Fruit fly (Drosophila melanogaster): Measurements from ENCODE around the gene CG11815.
A peak's percentile ranks its signal among the peaks of the same experiment; 100 is the strongest.

Gene CG11815

dm6 chr3L:2004732-2005131 is 33.7 kb upstream of the CG11815 start (continued):
- TF ChIP-seq CG10979 (tag; optimal IDR thresholded peaks at IDR 0.05): no peak
- TF ChIP-seq CG13424 (tag; optimal IDR thresholded peaks at IDR 0.05): no peak
- TF ChIP-seq danr (GFP tag; IDR thresholded peaks at IDR 0.05): no peak
- TF ChIP-seq ranshi (GFP tag; IDR thresholded peaks at IDR 0.05): no peak
- no peak for TF ChIP-seq Jarid2 (GFP tag; optimal IDR thresholded peaks at IDR 0.05)
- no peak for TF ChIP-seq CG10366 (GFP tag; IDR thresholded peaks at IDR 0.05)
- peak; percentile 18 for TF ChIP-seq sens (GFP tag)
- TF ChIP-seq CG17385 (GFP tag; optimal IDR thresholded peaks at IDR 0.05): peak; percentile 17
- TF ChIP-seq CG12219 (GFP tag; optimal IDR thresholded peaks at IDR 0.05): peak; percentile 15
- TF ChIP-seq CG14441 (GFP tag; IDR thresholded peaks at IDR 0.05): no peak
- TF ChIP-seq exex (tag; optimal IDR thresholded peaks at IDR 0.05): no peak
- TF ChIP-seq Blimp-1 (GFP tag; optimal IDR thresholded peaks at IDR 0.05): peak; percentile 37
- no peak for TF ChIP-seq fu2 (GFP tag; optimal IDR thresholded peaks at IDR 0.05)
- no peak for TF ChIP-seq Fer1 (GFP tag; optimal IDR thresholded peaks at IDR 0.05)
- TF ChIP-seq H2.0 (GFP tag; IDR thresholded peaks at IDR 0.05): no peak
- no peak for TF ChIP-seq MTF-1 (GFP tag; optimal IDR thresholded peaks at IDR 0.05; ENCODE audit: borderline replicate concordance)
- no peak for TF ChIP-seq CG18011 (GFP tag; optimal IDR thresholded peaks at IDR 0.05)
- peak; percentile 21 for TF ChIP-seq fd64A (GFP tag; optimal IDR thresholded peaks at IDR 0.05)
- no peak for TF ChIP-seq CG10274 (GFP tag; optimal IDR thresholded peaks at IDR 0.05)
- TF ChIP-seq NFAT (GFP tag; IDR thresholded peaks at IDR 0.05): no peak
- TF ChIP-seq chm (GFP tag; IDR thresholded peaks at IDR 0.05): no peak
- no peak for TF ChIP-seq maf-S (GFP tag; optimal IDR thresholded peaks at IDR 0.05)
- no peak for TF ChIP-seq cad (GFP tag; optimal IDR thresholded peaks at IDR 0.05)
- TF ChIP-seq crc (GFP tag; optimal IDR thresholded peaks at IDR 0.05): no peak
- no peak for TF ChIP-seq CG8388 (GFP tag; optimal IDR thresholded peaks at IDR 0.05)
- TF ChIP-seq CG34376 (GFP tag; optimal IDR thresholded peaks at IDR 0.05): no peak
- TF ChIP-seq CG43689 (GFP tag; IDR thresholded peaks at IDR 0.05): no peak
- no peak for TF ChIP-seq CG17802 (tag; optimal IDR thresholded peaks at IDR 0.05)
- TF ChIP-seq CG31224 (GFP tag; IDR thresholded peaks at IDR 0.05): no peak
- TF ChIP-seq CG7963 (GFP tag; IDR thresholded peaks at IDR 0.05; ENCODE audit: partially characterized antibody): no peak
- TF ChIP-seq CG14860 (GFP tag; IDR thresholded peaks at IDR 0.05; ENCODE audit: partially characterized antibody): no peak
- TF ChIP-seq pfk (GFP tag; optimal IDR thresholded peaks at IDR 0.05): no peak
- no peak for TF ChIP-seq D19B (GFP tag; optimal IDR thresholded peaks at IDR 0.05)
- no peak for TF ChIP-seq zf30C (GFP tag; optimal IDR thresholded peaks at IDR 0.05)
- no peak for TF ChIP-seq row (GFP tag; IDR thresholded peaks at IDR 0.05)
- 0 out of 3 replicates have a peak, but pooled peaks have one; percentile 35 for TF ChIP-seq gce (GFP tag; IDR thresholded peaks at IDR 0.05)
- TF ChIP-seq zen (tag; optimal IDR thresholded peaks at IDR 0.05): no peak
- no peak for TF ChIP-seq CG12155 (GFP tag; optimal IDR thresholded peaks at IDR 0.05)
- no peak for TF ChIP-seq Sin3A (optimal IDR thresholded peaks at IDR 0.05)
- TF ChIP-seq Dref (GFP tag; IDR thresholded peaks at IDR 0.05): no peak
- TF ChIP-seq CG17912 (GFP tag; optimal IDR thresholded peaks at IDR 0.05): no peak
- TF ChIP-seq ab (GFP tag; optimal IDR thresholded peaks at IDR 0.05): no peak
- TF ChIP-seq nerfin-2 (GFP tag; IDR thresholded peaks at IDR 0.05; ENCODE audit: partially characterized antibody): no peak
- TF ChIP-seq Atf-2 (GFP tag; optimal IDR thresholded peaks at IDR 0.05): no peak
- no peak for TF ChIP-seq jumu (GFP tag; optimal IDR thresholded peaks at IDR 0.05)
- TF ChIP-seq Hand (GFP tag; optimal IDR thresholded peaks at IDR 0.05): no peak
- no peak for TF ChIP-seq kah (GFP tag; optimal IDR thresholded peaks at IDR 0.05)
- TF ChIP-seq lola (GFP tag; optimal IDR thresholded peaks at IDR 0.05): no peak
- TF ChIP-seq CG2199 (GFP tag; IDR thresholded peaks at IDR 0.05): no peak
- TF ChIP-seq so (GFP tag; IDR thresholded peaks at IDR 0.05): no peak
- TF ChIP-seq toy (GFP tag; IDR thresholded peaks at IDR 0.05): no peak
- no peak for TF ChIP-seq CG4360 (GFP tag; IDR thresholded peaks at IDR 0.05)
